Fruit fly (Drosophila melanogaster) whole organism, prepupa: Measurements from ENCODE around the gene ND-B14.5A.

ENCODE experiments used
- CG10631 ChIP-seq: fragments of 200-800 bp; sonication (Bioruptor generic); optimal IDR thresholded peaks from 2 replicates; lab custom pipeline; 2016; ENCODE audit warnings: missing biosample characterization, missing genetic modification characterization
- CG11294 ChIP-seq: fragments of 200-800 bp; sonication (Bioruptor generic); IDR thresholded peaks from 2 replicates; pipeline ENCODE4 v1.3.6; 2022; ENCODE audit warnings: missing biosample characterization, missing genetic modification characterization
- CG11762 ChIP-seq: fragments of 200-800 bp; sonication (Bioruptor generic); optimal IDR thresholded peaks from 3 replicates; lab custom pipeline; 2016; ENCODE audit warnings: missing biosample characterization, missing genetic modification characterization; ENCODE audit not compliant: insufficient read depth
- CG15336 ChIP-seq: fragments of 200-800 bp; sonication (Bioruptor generic); IDR thresholded peaks from 2 replicates; pipeline ENCODE4 v1.3.6; 2022; ENCODE audit warnings: missing biosample characterization, missing genetic modification characterization
- CG1621 ChIP-seq: fragments of 200-800 bp; sonication (Bioruptor generic); optimal IDR thresholded peaks from 3 replicates; lab custom pipeline; 2018; ENCODE audit warnings: missing biosample characterization, mild to moderate bottlenecking, missing genetic modification characterization
- CG3032 ChIP-seq: fragments of 200-800 bp; optimal IDR thresholded peaks from 2 replicates; lab custom pipeline; 2019; ENCODE audit warnings: missing biosample characterization, mild to moderate bottlenecking, missing genetic modification characterization, moderate library complexity
- CG31627 ChIP-seq: fragments of 200-800 bp; sonication (Bioruptor generic); optimal IDR thresholded peaks from 3 replicates; lab custom pipeline; 2016; ENCODE audit warnings: missing biosample characterization, missing genetic modification characterization
- CG32006 ChIP-seq: fragments of 200-800 bp; sonication (Bioruptor generic); optimal IDR thresholded peaks from 3 replicates; lab custom pipeline; 2017; ENCODE audit warnings: missing biosample characterization, mild to moderate bottlenecking, missing genetic modification characterization
- CG34406 ChIP-seq: fragments of 200-800 bp; sonication (Bioruptor generic); optimal IDR thresholded peaks from 3 replicates; lab custom pipeline; 2016; ENCODE audit warnings: missing biosample characterization, missing genetic modification characterization
- CG3919 ChIP-seq: fragments of 200-800 bp; sonication (Bioruptor generic); optimal IDR thresholded peaks from 3 replicates; lab custom pipeline; 2016; ENCODE audit warnings: missing biosample characterization, missing genetic modification characterization
- CG4318 ChIP-seq: fragments of 200-800 bp; sonication (Bioruptor generic); optimal IDR thresholded peaks from 3 replicates; lab custom pipeline; 2017; ENCODE audit warnings: missing biosample characterization, mild to moderate bottlenecking, missing genetic modification characterization
- CG6163 ChIP-seq: fragments of 200-800 bp; sonication (Bioruptor generic); IDR thresholded peaks from 3 replicates; pipeline ENCODE4 v1.3.6; 2022; ENCODE audit warnings: missing biosample characterization, missing genetic modification characterization
- CG6276 ChIP-seq: fragments of 200-800 bp; sonication (Bioruptor generic); optimal IDR thresholded peaks from 2 replicates; lab custom pipeline; 2017; ENCODE audit warnings: missing biosample characterization, mild to moderate bottlenecking, missing genetic modification characterization
- CG6808 ChIP-seq: fragments of 200-800 bp; sonication (Bioruptor generic); optimal IDR thresholded peaks from 3 replicates; lab custom pipeline; 2017; ENCODE audit warnings: missing biosample characterization, missing genetic modification characterization, mild to moderate bottlenecking, moderate library complexity, missing genetic modification reagents
- CG8119 ChIP-seq: fragments of 200-800 bp; sonication (Bioruptor generic); IDR thresholded peaks from 3 replicates; pipeline ENCODE4 v1.3.6; 2022; ENCODE audit warnings: missing biosample characterization, missing genetic modification characterization
- CG8319 ChIP-seq: fragments of 200-800 bp; sonication (Bioruptor generic); optimal IDR thresholded peaks from 3 replicates; lab custom pipeline; 2016; ENCODE audit warnings: missing biosample characterization, missing genetic modification characterization
- CG8632 ChIP-seq: fragments of 200-800 bp; sonication (Bioruptor generic); optimal IDR thresholded peaks from 3 replicates; lab custom pipeline; 2016; ENCODE audit warnings: missing biosample characterization, missing genetic modification characterization
- CG9139 ChIP-seq: fragments of 200-800 bp; sonication (Bioruptor generic); optimal IDR thresholded peaks from 3 replicates; lab custom pipeline; 2017; ENCODE audit warnings: missing biosample characterization, mild to moderate bottlenecking, missing genetic modification characterization
- Eip75B ChIP-seq: fragments of 200-800 bp; sonication (Bioruptor generic); optimal IDR thresholded peaks from 3 replicates; lab custom pipeline; 2016; ENCODE audit warnings: missing biosample characterization, missing genetic modification characterization
- Eip78C ChIP-seq: fragments of 200-800 bp; sonication (Bioruptor generic); peaks from one replicate; lab custom pipeline; 2016; ENCODE audit warnings: missing biosample characterization, missing genetic modification characterization
- Eip93F ChIP-seq: fragments of 200-800 bp; sonication (Bioruptor generic); optimal IDR thresholded peaks from 2 replicates; lab custom pipeline; 2016; ENCODE audit warnings: missing biosample characterization, mild to moderate bottlenecking, missing genetic modification characterization
- Ets21C ChIP-seq: fragments of 200-800 bp; sonication (Bioruptor generic); optimal IDR thresholded peaks from 3 replicates; lab custom pipeline; 2016; ENCODE audit warnings: missing biosample characterization, missing genetic modification characterization
- Ets96B ChIP-seq: fragments of 200-800 bp; optimal IDR thresholded peaks from 2 replicates; lab custom pipeline; 2019; ENCODE audit warnings: missing biosample characterization, mild to moderate bottlenecking, missing genetic modification characterization, moderate library complexity
- Gug ChIP-seq: fragments of 200-800 bp; sonication (Bioruptor generic); IDR thresholded peaks from 2 replicates; pipeline ENCODE4 v1.3.6; 2022; ENCODE audit warnings: missing biosample characterization, missing genetic modification characterization
- Hr38 ChIP-seq: sonication (Bioruptor generic); optimal IDR thresholded peaks from 2 replicates; lab custom pipeline; 2016; ENCODE audit warnings: missing biosample characterization, missing genetic modification characterization
- Hr39 ChIP-seq: fragments of 200-800 bp; sonication (Bioruptor generic); optimal IDR thresholded peaks from 2 replicates; lab custom pipeline; 2016; ENCODE audit warnings: missing biosample characterization, missing genetic modification characterization
- Hr4 ChIP-seq: fragments of 200-800 bp; sonication (Bioruptor generic); optimal IDR thresholded peaks from 3 replicates; lab custom pipeline; 2016; ENCODE audit warnings: missing biosample characterization, missing genetic modification characterization
- Lpt ChIP-seq: fragments of 200-800 bp; sonication (Bioruptor generic); optimal IDR thresholded peaks from 3 replicates; lab custom pipeline; 2016; ENCODE audit warnings: missing biosample characterization, missing genetic modification characterization
- Met ChIP-seq: fragments of 200-800 bp; sonication (Bioruptor generic); optimal IDR thresholded peaks from 3 replicates; lab custom pipeline; 2016; ENCODE audit warnings: missing biosample characterization, missing genetic modification characterization
- OdsH ChIP-seq: fragments of 200-800 bp; sonication (Bioruptor generic); optimal IDR thresholded peaks from 3 replicates; lab custom pipeline; 2016; ENCODE audit warnings: missing biosample characterization, missing genetic modification characterization
- Sox14 ChIP-seq: fragments of 200-800 bp; sonication (Bioruptor generic); optimal IDR thresholded peaks from 3 replicates; lab custom pipeline; 2016; ENCODE audit warnings: missing biosample characterization, missing genetic modification characterization
- achi ChIP-seq: fragments of 200-800 bp; sonication (Bioruptor generic); optimal IDR thresholded peaks from 3 replicates; lab custom pipeline; 2016; ENCODE audit warnings: missing biosample characterization, missing genetic modification characterization
- cyc ChIP-seq: fragments of 200-800 bp; sonication (Bioruptor generic); optimal IDR thresholded peaks from 3 replicates; lab custom pipeline; 2016; ENCODE audit warnings: missing biosample characterization, missing genetic modification characterization
- dac ChIP-seq: fragments of 200-800 bp; sonication (Bioruptor generic); optimal IDR thresholded peaks from 2 replicates; lab custom pipeline; 2017; ENCODE audit warnings: missing biosample characterization, mild to moderate bottlenecking, missing genetic modification characterization
- dsx ChIP-seq: fragments of 200-800 bp; optimal IDR thresholded peaks from 3 replicates; lab custom pipeline; 2019; ENCODE audit warnings: missing biosample characterization, mild to moderate bottlenecking, missing genetic modification characterization, moderate library complexity; ENCODE audit not compliant: poor library complexity, severe bottlenecking
- eg ChIP-seq: fragments of 200-800 bp; sonication (Bioruptor generic); IDR thresholded peaks from 3 replicates; pipeline ENCODE4 v1.3.6; 2022; ENCODE audit warnings: missing biosample characterization, missing genetic modification characterization
- esn ChIP-seq: fragments of 200-800 bp; sonication (Bioruptor generic); optimal IDR thresholded peaks from 2 replicates; lab custom pipeline; 2016; ENCODE audit warnings: missing biosample characterization, mild to moderate bottlenecking, missing genetic modification characterization, moderate library complexity
- fd85E ChIP-seq: fragments of 200-800 bp; sonication (Bioruptor generic); optimal IDR thresholded peaks from 3 replicates; lab custom pipeline; 2016; ENCODE audit warnings: missing biosample characterization, missing genetic modification characterization
- net ChIP-seq: fragments of 200-800 bp; sonication (Bioruptor generic); optimal IDR thresholded peaks from 3 replicates; lab custom pipeline; 2016; ENCODE audit warnings: missing biosample characterization, missing genetic modification characterization
- pdm3 ChIP-seq: fragments of 200-800 bp; sonication (Bioruptor generic); optimal IDR thresholded peaks from 3 replicates; lab custom pipeline; 2016; ENCODE audit warnings: missing biosample characterization, missing genetic modification characterization
- salr ChIP-seq, 2 experiments: fragments of 200-800 bp; sonication (Bioruptor generic); optimal IDR thresholded peaks; 3 replicates each; lab custom pipeline; 2016 to 2018; ENCODE audit warnings: missing biosample characterization in 2 of 2, missing genetic modification characterization in 2 of 2, mild to moderate bottlenecking in 1 of 2
- spab ChIP-seq: fragments of 200-800 bp; sonication (Bioruptor generic); optimal IDR thresholded peaks from 2 replicates; lab custom pipeline; 2017; ENCODE audit warnings: missing biosample characterization, mild to moderate bottlenecking, missing genetic modification characterization, missing genetic modification reagents
- ss ChIP-seq, 2 experiments: fragments of 200-800 bp; sonication (Bioruptor generic); optimal IDR thresholded peaks; 2 replicates in 1 of 2; 3 replicates in 1 of 2; lab custom pipeline; 2017 to 2018; ENCODE audit warnings: mild to moderate bottlenecking in 2 of 2, missing biosample characterization in 2 of 2, missing genetic modification characterization in 2 of 2, moderate library complexity in 1 of 2
- svp ChIP-seq: fragments of 200-800 bp; sonication (Bioruptor generic); peaks from one replicate; lab custom pipeline; 2016; ENCODE audit warnings: missing biosample characterization, missing genetic modification characterization

Gene ND-B14.5A

DNA sequence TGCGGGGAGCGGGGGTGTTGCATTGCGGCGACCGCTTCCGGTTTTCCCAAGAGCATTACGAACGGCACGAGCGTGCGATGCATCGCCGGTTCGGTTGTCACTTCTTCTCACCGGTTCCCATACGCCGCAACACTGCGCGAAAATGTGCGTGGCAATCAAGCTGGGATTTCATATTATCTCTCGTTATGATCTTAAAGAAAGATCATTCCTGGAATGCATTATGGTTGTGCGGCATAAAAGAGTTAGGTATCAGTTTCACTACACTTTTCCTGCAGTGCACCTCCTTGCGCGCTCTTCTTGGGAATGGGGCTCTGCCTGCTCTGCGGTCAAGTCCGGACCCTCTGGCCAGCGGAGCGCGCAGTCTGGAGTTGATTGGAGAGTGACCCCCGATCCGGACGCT lies 6.2 kb upstream of the ND-B14.5A start:
- TF ChIP-seq CG32006 (peak; percentile 85), CG10631 (GFP tag; lab: Kevin White, UChicago) (peak; percentile 10), salr (GFP tag; optimal IDR thresholded peaks at IDR 0.05; lab: Kevin White, UChicago) (peak in 1 of 2 experiments; percentile 8), Hr4 (GFP tag; lab: Kevin White, UChicago) (peak; percentile 81), CG6276 (GFP tag; lab: Kevin White, UChicago) (peak; percentile 63), CG34406 (GFP tag; lab: Kevin White, UChicago) (no peak), Eip93F (GFP tag; lab: Kevin White, UChicago) (no peak), CG15336 (peak; percentile 89), CG1621 (no peak), fd85E (no peak), Hr39 (GFP tag; lab: Kevin White, UChicago) (no peak), Eip78C (GFP tag; lab: Kevin White, UChicago) (peak; percentile 53), svp (peak; percentile 64), CG4318 (GFP tag; lab: Kevin White, UChicago) (peak; percentile 58), CG11762 (GFP tag; lab: Kevin White, UChicago) (no peak), CG6163 (peak; percentile 83), achi (GFP tag; lab: Kevin White, UChicago) (peak; percentile 40), Eip75B (GFP tag; lab: Kevin White, UChicago) (no peak), pdm3 (peak; percentile 56), Lpt (GFP tag; lab: Kevin White, UChicago) (peak; percentile 38), dsx (GFP tag; lab: Kevin White, UChicago) (no peak), Sox14 (GFP tag; lab: Kevin White, UChicago) (peak; percentile 8), dac (GFP tag; lab: Kevin White, UChicago) (peak; percentile 48), ss (GFP tag; optimal IDR thresholded peaks at IDR 0.05; lab: Kevin White, UChicago) (no peak), cyc (GFP tag; lab: Kevin White, UChicago) (no peak), eg (GFP tag; lab: Robert Waterston, UW) (peak; percentile 90), net (GFP tag; lab: Kevin White, UChicago) (peak; percentile 43), Gug (peak; percentile 76), Ets21C (no peak), OdsH (peak; percentile 42), CG11294 (GFP tag; lab: Robert Waterston, UW) (peak; percentile 63), CG3032 (tag; lab: Kevin White, UChicago) (no peak), CG8119 (GFP tag; lab: Robert Waterston, UW) (peak; percentile 85), CG9139 (GFP tag; lab: Kevin White, UChicago) (no peak), CG3919 (peak; percentile 47)

DNA sequence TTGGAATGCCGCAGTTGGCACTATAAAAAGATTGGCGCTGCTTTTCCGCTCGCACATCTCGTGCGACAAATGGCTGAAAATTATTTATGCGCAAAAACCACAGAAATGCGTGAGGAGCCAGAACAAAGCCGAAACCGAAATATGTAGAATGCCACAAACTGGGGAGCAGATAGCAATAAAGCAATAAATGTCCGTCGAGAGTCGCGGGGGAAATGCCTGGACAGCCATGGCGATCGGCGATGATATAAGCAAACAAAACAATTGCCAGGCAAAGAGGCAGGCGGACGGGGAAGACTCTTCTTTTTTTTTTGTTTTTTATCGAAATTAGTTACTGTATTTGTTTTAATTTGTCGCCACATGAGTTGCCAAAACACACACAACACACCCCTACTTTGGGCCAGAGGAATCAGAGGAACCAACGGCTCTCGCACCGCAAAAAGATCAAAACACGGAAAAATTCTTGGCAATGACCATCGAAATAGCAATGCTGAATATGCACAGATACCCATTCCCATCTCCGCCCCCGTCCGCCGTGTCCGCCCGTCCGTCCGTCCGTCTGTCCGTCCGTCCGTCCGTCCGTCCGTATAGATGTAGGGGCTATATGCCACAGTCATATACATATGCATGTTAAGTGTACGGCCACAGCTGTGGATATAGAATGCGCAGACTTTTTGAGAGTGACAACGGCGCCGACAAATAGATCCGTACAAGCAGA lies 3.7 kb upstream of the ND-B14.5A start:
- TF ChIP-seq CG8119 (GFP tag; lab: Robert Waterston, UW) (no peak), CG34406 (GFP tag; lab: Kevin White, UChicago) (no peak)

DNA sequence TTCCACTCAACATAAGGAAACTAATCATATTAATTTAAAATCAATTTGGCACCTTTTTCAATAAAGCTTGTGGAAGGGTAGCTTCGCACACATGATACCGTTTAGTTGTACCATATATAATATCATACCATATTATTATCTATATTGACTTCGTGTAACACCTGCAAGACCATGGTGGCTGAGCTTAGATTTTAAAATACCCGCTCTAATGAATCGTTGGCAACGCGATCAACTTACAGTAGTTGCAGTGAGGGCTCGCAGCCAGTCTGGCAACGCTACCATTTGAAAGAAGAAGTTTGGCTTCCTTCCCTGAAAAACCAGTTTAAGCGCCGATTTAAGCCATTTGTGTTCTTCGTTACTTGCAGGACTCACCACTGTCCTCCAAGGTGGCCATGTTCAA lies 1.9 kb upstream of the ND-B14.5A start:
- TF ChIP-seq eg (GFP tag; lab: Robert Waterston, UW) = no peak
- no peak for TF ChIP-seq CG8632
- TF ChIP-seq spab (GFP tag; lab: Kevin White, UChicago) = no peak
- TF ChIP-seq CG6276 (GFP tag; lab: Kevin White, UChicago) = no peak
- TF ChIP-seq esn (GFP tag; lab: Kevin White, UChicago) = no peak
- no peak for TF ChIP-seq Hr38 (GFP tag; lab: Kevin White, UChicago)
- TF ChIP-seq CG15336 = no peak
- TF ChIP-seq Met (GFP tag; lab: Kevin White, UChicago) = no peak
- TF ChIP-seq CG8319 = no peak
- TF ChIP-seq net (GFP tag; lab: Kevin White, UChicago) = no peak
- no peak for TF ChIP-seq Ets96B (tag; lab: Kevin White, UChicago)
- TF ChIP-seq CG31627 (GFP tag; lab: Kevin White, UChicago) = no peak
- no peak for TF ChIP-seq CG6808 (GFP tag; lab: Kevin White, UChicago)
- TF ChIP-seq Ets21C = no peak
- TF ChIP-seq ss (GFP tag; optimal IDR thresholded peaks at IDR 0.05; lab: Kevin White, UChicago) = no peak
